Fruit fly (Drosophila melanogaster): ENCODE results near the gene sordd1.
A peak's percentile ranks its signal among the peaks of the same experiment; 100 is the strongest.

Gene sordd1

DNA sequence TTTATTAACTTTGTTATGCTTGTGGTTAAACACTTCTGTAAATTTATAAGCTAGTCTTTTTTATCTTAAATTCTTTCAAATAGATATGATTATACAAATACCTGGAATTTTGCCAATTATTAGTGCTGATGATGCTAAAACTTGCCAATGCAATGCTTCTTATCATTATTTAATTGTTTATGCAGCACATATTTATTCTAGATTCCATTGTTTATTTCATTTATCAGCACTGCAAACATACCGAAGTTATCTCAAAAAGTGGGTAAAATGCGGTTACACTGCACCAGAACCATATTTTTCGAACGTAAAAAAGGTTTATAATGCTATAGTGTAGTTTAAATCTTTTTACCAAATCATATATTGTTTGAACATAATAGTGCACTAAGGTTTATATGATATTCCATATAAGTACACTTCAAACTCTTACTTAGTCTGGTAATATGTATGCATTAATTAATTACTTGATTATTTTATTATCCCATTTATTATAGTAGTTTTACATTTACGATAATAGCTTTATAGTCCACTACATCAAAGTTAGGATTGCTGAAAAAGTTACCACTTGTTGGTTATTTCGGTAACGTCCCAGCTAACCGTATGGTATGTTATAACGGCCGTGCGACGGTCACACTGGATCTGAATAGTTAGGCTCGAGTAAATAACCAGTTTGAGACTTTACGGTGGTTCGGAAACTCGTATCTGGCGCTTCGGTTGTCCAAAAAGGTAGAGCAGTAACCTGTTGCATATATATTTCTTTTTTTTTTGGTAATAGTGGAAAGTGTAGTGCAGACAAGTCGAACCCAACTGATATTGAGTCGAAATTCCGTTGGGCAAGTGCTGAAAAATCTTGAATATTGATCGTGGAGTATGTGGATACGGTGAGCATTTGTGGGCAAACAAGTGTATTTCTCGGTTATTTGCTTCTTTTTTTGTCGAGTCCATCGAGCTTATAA is 7.3 kb downstream of the sordd1 start, which contains the start of gene Rhp (continued):
- no peak for TF ChIP-seq stwl (tag; optimal IDR thresholded peaks at IDR 0.05)
- TF ChIP-seq CG1233 (GFP tag; optimal IDR thresholded peaks at IDR 0.05) = peak; percentile 47
- no peak for TF ChIP-seq Dll (GFP tag; IDR thresholded peaks at IDR 0.05; ENCODE audit: partially characterized antibody)
- no peak for TF ChIP-seq tup (GFP tag; optimal IDR thresholded peaks at IDR 0.05)
- TF ChIP-seq Hr39 (optimal IDR thresholded peaks at IDR 0.05) = no peak
- TF ChIP-seq CG31224 (GFP tag; IDR thresholded peaks at IDR 0.05) = no peak
- TF ChIP-seq Drgx (GFP tag; IDR thresholded peaks at IDR 0.05) = peak; percentile 6; the same call in 1 of the 2 replicates
- no peak for TF ChIP-seq CG30020 (tag; optimal IDR thresholded peaks at IDR 0.05)
- TF ChIP-seq HLHmδ (GFP tag; optimal IDR thresholded peaks at IDR 0.05) = peak; percentile 5
- no peak for TF ChIP-seq az2 (GFP tag; optimal IDR thresholded peaks at IDR 0.05)
- TF ChIP-seq Med (GFP tag) = peak; percentile 76
- no peak for TF ChIP-seq CG13624 (GFP tag; optimal IDR thresholded peaks at IDR 0.05)
- TF ChIP-seq sim (GFP tag; IDR thresholded peaks at IDR 0.05) = no peak
- TF ChIP-seq usp (GFP tag; optimal IDR thresholded peaks at IDR 0.05) = no peak
- TF ChIP-seq onecut (GFP tag; IDR thresholded peaks at IDR 0.05) = peak; percentile 49
- peak; percentile 27; the same call in 1 of the 3 replicates for TF ChIP-seq CG34224 (GFP tag; IDR thresholded peaks at IDR 0.05; ENCODE audit: partially characterized antibody)
- peak; percentile 32; the same call in 2 of the 3 replicates for TF ChIP-seq row (GFP tag; IDR thresholded peaks at IDR 0.05)
- no peak for TF ChIP-seq CG17612 (GFP tag; IDR thresholded peaks at IDR 0.05)
- TF ChIP-seq CG10267 (tag; optimal IDR thresholded peaks at IDR 0.05) = no peak
- peak; percentile 18 for TF ChIP-seq Max (GFP tag; optimal IDR thresholded peaks at IDR 0.05)
- TF ChIP-seq her (GFP tag; optimal IDR thresholded peaks at IDR 0.05) = no peak
- TF ChIP-seq phol (tag; optimal IDR thresholded peaks at IDR 0.05) = no peak
- TF ChIP-seq Rfx (GFP tag; IDR thresholded peaks at IDR 0.05) = no peak
- peak; percentile 65 for TF ChIP-seq CG12299 (tag; optimal IDR thresholded peaks at IDR 0.05)
- no peak for TF ChIP-seq bcd (GFP tag; optimal IDR thresholded peaks at IDR 0.05)
- TF ChIP-seq Mad (GFP tag; optimal IDR thresholded peaks at IDR 0.05) = no peak
- TF ChIP-seq gcm2 (GFP tag; optimal IDR thresholded peaks at IDR 0.05) = no peak
- TF ChIP-seq HLH4C (GFP tag; IDR thresholded peaks at IDR 0.05; ENCODE audit: partially characterized antibody) = peak; percentile 23; the same call in 1 of the 3 replicates
- TF ChIP-seq E2f1 (GFP tag; IDR thresholded peaks at IDR 0.05) = no peak; the same call in 1 of the 2 replicates
- no peak for TF ChIP-seq fd96Cb (tag; optimal IDR thresholded peaks at IDR 0.05)
- no peak for TF ChIP-seq Abd-B (GFP tag; optimal IDR thresholded peaks at IDR 0.05)
- TF ChIP-seq Sin3A (optimal IDR thresholded peaks at IDR 0.05) = no peak
- no peak for TF ChIP-seq C15 (GFP tag; IDR thresholded peaks at IDR 0.05)
- TF ChIP-seq CG12219 (GFP tag; optimal IDR thresholded peaks at IDR 0.05) = peak; percentile 41
- no peak for TF ChIP-seq ranshi (GFP tag; IDR thresholded peaks at IDR 0.05)
- no peak for TF ChIP-seq CG4360 (GFP tag; IDR thresholded peaks at IDR 0.05)
- no peak for TF ChIP-seq ems (GFP tag; optimal IDR thresholded peaks at IDR 0.05)
- TF ChIP-seq hbn (GFP tag; IDR thresholded peaks at IDR 0.05; ENCODE audit: partially characterized antibody) = no peak
- no peak for TF ChIP-seq Aef1 (GFP tag; IDR thresholded peaks at IDR 0.05)
- TF ChIP-seq mirr (GFP tag; optimal IDR thresholded peaks at IDR 0.05) = peak; percentile 30
- no peak for TF ChIP-seq pnt (GFP tag; optimal IDR thresholded peaks at IDR 0.05)
- TF ChIP-seq CHES-1-like (GFP tag; optimal IDR thresholded peaks at IDR 0.05) = no peak
- no peak for TF ChIP-seq ERR (GFP tag; optimal IDR thresholded peaks at IDR 0.05)
- no peak for TF ChIP-seq ap (GFP tag; IDR thresholded peaks at IDR 0.05)
- peak; percentile 35 for TF ChIP-seq Fer2 (tag; optimal IDR thresholded peaks at IDR 0.05)
- TF ChIP-seq CG2889 (GFP tag; IDR thresholded peaks at IDR 0.05) = no peak
- TF ChIP-seq nau (GFP tag; optimal IDR thresholded peaks at IDR 0.05) = no peak
- no peak for TF ChIP-seq Jarid2 (GFP tag; optimal IDR thresholded peaks at IDR 0.05)
- peak; percentile 37 for TF ChIP-seq Hmr (GFP tag; optimal IDR thresholded peaks at IDR 0.05)
- no peak for TF ChIP-seq cwo (GFP tag; optimal IDR thresholded peaks at IDR 0.05)
